Fruit fly (Drosophila melanogaster) whole organism, prepupa: ENCODE measurements around the gene Tsp.

Experiments used
- Blimp-1 ChIP-seq: fragments of 200-800 bp; sonication (Bioruptor generic); optimal IDR thresholded peaks from 3 replicates; lab custom pipeline; 2017; ENCODE audit warnings: missing biosample characterization, missing genetic modification characterization, mild to moderate bottlenecking, moderate library complexity, missing genetic modification reagents
- CG32006 ChIP-seq: fragments of 200-800 bp; sonication (Bioruptor generic); optimal IDR thresholded peaks from 3 replicates; lab custom pipeline; 2017; ENCODE audit warnings: missing biosample characterization, mild to moderate bottlenecking, missing genetic modification characterization
- Hr4 ChIP-seq: fragments of 200-800 bp; sonication (Bioruptor generic); optimal IDR thresholded peaks from 3 replicates; lab custom pipeline; 2016; ENCODE audit warnings: missing biosample characterization, missing genetic modification characterization
- Lpt ChIP-seq: fragments of 200-800 bp; sonication (Bioruptor generic); optimal IDR thresholded peaks from 3 replicates; lab custom pipeline; 2016; ENCODE audit warnings: missing biosample characterization, missing genetic modification characterization
- Sox102F ChIP-seq: fragments of 200-800 bp; sonication (Bioruptor generic); optimal IDR thresholded peaks from 2 replicates; lab custom pipeline; 2016; ENCODE audit warnings: missing biosample characterization, mild to moderate bottlenecking, missing genetic modification characterization
- fd85E ChIP-seq: fragments of 200-800 bp; sonication (Bioruptor generic); optimal IDR thresholded peaks from 3 replicates; lab custom pipeline; 2016; ENCODE audit warnings: missing biosample characterization, missing genetic modification characterization
- lz ChIP-seq: fragments of 200-800 bp; sonication (Bioruptor generic); optimal IDR thresholded peaks from 3 replicates; lab custom pipeline; 2016; ENCODE audit warnings: missing biosample characterization, missing genetic modification characterization
- net ChIP-seq: fragments of 200-800 bp; sonication (Bioruptor generic); optimal IDR thresholded peaks from 3 replicates; lab custom pipeline; 2016; ENCODE audit warnings: missing biosample characterization, missing genetic modification characterization

DNA sequence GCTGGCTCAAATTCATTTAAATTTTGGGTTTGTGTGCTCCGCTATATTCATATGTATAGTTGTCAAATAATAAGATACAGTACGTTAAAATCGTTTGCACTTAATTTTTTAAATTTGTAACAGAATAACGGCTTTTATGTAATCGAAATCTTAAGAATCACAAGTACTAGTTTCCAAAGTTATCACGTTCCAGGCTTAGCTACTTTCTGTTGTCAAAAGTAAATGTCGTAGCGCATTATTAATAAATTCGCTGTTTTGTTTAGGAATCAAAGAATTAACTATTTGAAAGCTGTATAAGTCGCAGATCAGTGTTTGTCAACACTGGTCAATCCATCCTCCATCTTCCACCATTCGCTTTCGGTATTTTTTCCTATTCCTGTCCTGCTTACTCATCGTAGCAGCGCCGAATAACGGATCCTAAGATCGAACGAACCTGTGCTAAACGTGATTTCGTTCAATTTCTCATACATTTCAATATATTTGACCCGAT is 45.3 kb downstream of the Tsp start, which contains the start of the genes CG13771, CG34310 and cup:
- TF ChIP-seq lz (no peak), fd85E (GFP tag; lab: Kevin White, UChicago) (no peak), Blimp-1 (GFP tag; lab: Kevin White, UChicago) (no peak), Hr4 (GFP tag; lab: Kevin White, UChicago) (no peak), Lpt (GFP tag; lab: Kevin White, UChicago) (no peak), CG32006 (GFP tag; lab: Kevin White, UChicago) (no peak), net (GFP tag; lab: Kevin White, UChicago) (no peak), Sox102F (GFP tag; lab: Kevin White, UChicago) (no peak)
